Worm (Caenorhabditis elegans) whole organism, L3 larva: ENCODE measurements around the gene col-148.

Source experiments
- R02D3.7 ChIP-seq: fragments of 150-350 bp; optimal IDR thresholded peaks from 2 replicates; lab custom pipeline; 2014; ENCODE audit warnings: missing biosample characterization, missing genetic modification characterization
- ZK546.5 ChIP-seq: sonication (generic microtip); optimal IDR thresholded peaks from 2 replicates; lab custom pipeline; 2017; ENCODE audit warnings: missing biosample characterization, missing genetic modification characterization
- aly-2 ChIP-seq: fragments of 150-350 bp; optimal IDR thresholded peaks from 2 replicates; lab custom pipeline; 2014; ENCODE audit warnings: missing biosample characterization, missing genetic modification characterization
- ama-1 ChIP-seq: fragments of 150-350 bp; optimal IDR thresholded peaks from 2 replicates; lab custom pipeline; 2018
- ceh-16 ChIP-seq: sonication (generic microtip); optimal IDR thresholded peaks from 2 replicates; lab custom pipeline; 2017; ENCODE audit warnings: missing biosample characterization, missing genetic modification characterization
- ceh-28 ChIP-seq: fragments of 150-350 bp; optimal IDR thresholded peaks from 2 replicates; lab custom pipeline; 2014; ENCODE audit warnings: missing biosample characterization, missing genetic modification reagents, missing genetic modification characterization
- ceh-82 ChIP-seq: fragments of 150-350 bp; optimal IDR thresholded peaks from 2 replicates; lab custom pipeline; 2014; ENCODE audit warnings: missing biosample characterization, missing genetic modification characterization
- ceh-9 ChIP-seq: sonication (generic microtip); optimal IDR thresholded peaks from 2 replicates; lab custom pipeline; 2018; ENCODE audit warnings: missing biosample characterization, missing genetic modification characterization
- egl-27 ChIP-seq: sonication (generic microtip); optimal IDR thresholded peaks from 4 replicates; lab custom pipeline; 2017; ENCODE audit warnings: missing biosample characterization, missing genetic modification reagents, missing genetic modification characterization
- egl-5 ChIP-seq: fragments of 150-350 bp; optimal IDR thresholded peaks from 2 replicates; lab custom pipeline; 2017; ENCODE audit warnings: missing biosample characterization, missing genetic modification reagents, missing genetic modification characterization, inconsistent platforms
- elt-1 ChIP-seq: fragments of 150-350 bp; optimal IDR thresholded peaks from 2 replicates; lab custom pipeline; 2014; ENCODE audit warnings: missing biosample characterization, missing genetic modification characterization
- elt-2 ChIP-seq: sonication (generic microtip); optimal IDR thresholded peaks from 2 replicates; lab custom pipeline; 2016; ENCODE audit warnings: missing genetic modification reagents, mild to moderate bottlenecking, missing genetic modification characterization, missing compliant biosample characterization
- elt-3 ChIP-seq, 3 experiments: fragments of 150-350 bp in 1 of 3; sonication (generic microtip) in 2 of 3; optimal IDR thresholded peaks; 2 replicates in 2 of 3; 4 replicates in 1 of 3; lab custom pipeline; 2014 to 2017; ENCODE audit warnings: missing biosample characterization in 3 of 3, missing genetic modification characterization in 3 of 3
- eor-1 ChIP-seq, 2 experiments: fragments of 150-350 bp; optimal IDR thresholded peaks; 2 replicates each; lab custom pipeline; 2014 to 2018; ENCODE audit warnings: missing biosample characterization in 2 of 2, missing genetic modification characterization in 2 of 2
- fkh-10 ChIP-seq: sonication (generic microtip); optimal IDR thresholded peaks from 2 replicates; lab custom pipeline; 2017; ENCODE audit warnings: missing biosample characterization, missing genetic modification reagents, missing genetic modification characterization
- fkh-2 ChIP-seq: fragments of 150-350 bp; optimal IDR thresholded peaks from 2 replicates; lab custom pipeline; 2014; ENCODE audit warnings: missing biosample characterization, missing genetic modification reagents, missing genetic modification characterization
- fos-1 ChIP-seq: fragments of 150-350 bp; optimal IDR thresholded peaks from 2 replicates; lab custom pipeline; 2014; ENCODE audit warnings: missing biosample characterization, missing genetic modification characterization
- hmg-11 ChIP-seq: sonication (generic microtip); optimal IDR thresholded peaks from 2 replicates; lab custom pipeline; 2016; ENCODE audit warnings: missing genetic modification characterization, missing compliant biosample characterization
- jun-1 ChIP-seq: fragments of 150-350 bp; optimal IDR thresholded peaks from 2 replicates; lab custom pipeline; 2014; ENCODE audit warnings: missing biosample characterization, missing genetic modification reagents, missing genetic modification characterization
- lin-15B ChIP-seq: fragments of 150-350 bp; optimal IDR thresholded peaks from 2 replicates; lab custom pipeline; 2014; ENCODE audit warnings: missing biosample characterization, missing genetic modification characterization
- lin-39 ChIP-seq: fragments of 150-350 bp; optimal IDR thresholded peaks from 2 replicates; lab custom pipeline; 2018; ENCODE audit warnings: missing biosample characterization, missing genetic modification reagents, missing genetic modification characterization
- lsy-12 ChIP-seq: sonication (generic microtip); optimal IDR thresholded peaks from 2 replicates; lab custom pipeline; 2016; ENCODE audit warnings: mild to moderate bottlenecking, missing genetic modification characterization, missing compliant biosample characterization
- mdl-1 ChIP-seq: fragments of 150-350 bp; optimal IDR thresholded peaks from 2 replicates; lab custom pipeline; 2014; ENCODE audit warnings: missing biosample characterization, missing genetic modification characterization
- mml-1 ChIP-seq: fragments of 150-350 bp; sonication (generic microtip); optimal IDR thresholded peaks from 3 replicates; lab custom pipeline; 2014; ENCODE audit warnings: missing biosample characterization, missing genetic modification characterization
- nfya-1 ChIP-seq: sonication (generic microtip); optimal IDR thresholded peaks from 2 replicates; lab custom pipeline; 2017; ENCODE audit warnings: missing genetic modification characterization, mild to moderate bottlenecking, missing compliant biosample characterization, antibody characterized with exemption, moderate library complexity; ENCODE audit not compliant: insufficient read depth
- nhr-11 ChIP-seq: fragments of 150-350 bp; optimal IDR thresholded peaks from 2 replicates; lab custom pipeline; 2014; ENCODE audit warnings: missing biosample characterization, missing genetic modification characterization
- nhr-23 ChIP-seq: fragments of 150-350 bp; optimal IDR thresholded peaks from 2 replicates; lab custom pipeline; 2014; ENCODE audit warnings: missing biosample characterization, missing genetic modification reagents, missing genetic modification characterization
- nhr-237 ChIP-seq: fragments of 150-350 bp; optimal IDR thresholded peaks from 2 replicates; lab custom pipeline; 2014; ENCODE audit warnings: missing biosample characterization, missing genetic modification characterization
- nhr-25 ChIP-seq: sonication (generic microtip); optimal IDR thresholded peaks from 2 replicates; lab custom pipeline; 2017; ENCODE audit warnings: missing biosample characterization, missing genetic modification characterization
- nhr-28 ChIP-seq: fragments of 150-350 bp; optimal IDR thresholded peaks from 2 replicates; lab custom pipeline; 2014; ENCODE audit warnings: missing biosample characterization, missing genetic modification characterization
- nhr-43 ChIP-seq: sonication (generic microtip); optimal IDR thresholded peaks from 2 replicates; lab custom pipeline; 2016; ENCODE audit warnings: mild to moderate bottlenecking, missing genetic modification characterization, missing compliant biosample characterization; ENCODE audit not compliant: poor library complexity, severe bottlenecking
- nhr-67 ChIP-seq: fragments of 150-350 bp; optimal IDR thresholded peaks from 2 replicates; lab custom pipeline; 2014; ENCODE audit warnings: missing biosample characterization, missing genetic modification characterization
- nhr-76 ChIP-seq: fragments of 150-350 bp; sonication (generic microtip); optimal IDR thresholded peaks from 5 replicates; lab custom pipeline; 2014; ENCODE audit warnings: missing biosample characterization, missing genetic modification characterization
- nhr-77 ChIP-seq: fragments of 150-350 bp; optimal IDR thresholded peaks from 2 replicates; lab custom pipeline; 2014; ENCODE audit warnings: missing biosample characterization, missing genetic modification characterization
- pha-4 ChIP-seq: fragments of 150-350 bp; optimal IDR thresholded peaks from 2 replicates; lab custom pipeline; 2014; ENCODE audit warnings: missing biosample characterization, missing genetic modification reagents, missing genetic modification characterization
- pqm-1 ChIP-seq: fragments of 150-350 bp; optimal IDR thresholded peaks from 2 replicates; lab custom pipeline; 2017; ENCODE audit warnings: missing biosample characterization, missing genetic modification characterization, inconsistent platforms
- sea-2 ChIP-seq: fragments of 150-350 bp; sonication (generic microtip); optimal IDR thresholded peaks from 4 replicates; lab custom pipeline; 2014; ENCODE audit warnings: missing biosample characterization, missing genetic modification reagents, missing genetic modification characterization
- skn-1 ChIP-seq: fragments of 150-350 bp; optimal IDR thresholded peaks from 2 replicates; lab custom pipeline; 2014; ENCODE audit warnings: missing biosample characterization, missing genetic modification characterization
- snpc-4 ChIP-seq: fragments of 150-350 bp; optimal IDR thresholded peaks from 2 replicates; lab custom pipeline; 2014; ENCODE audit warnings: missing biosample characterization, missing genetic modification characterization
- tbx-2 ChIP-seq: sonication (generic microtip); optimal IDR thresholded peaks from 2 replicates; lab custom pipeline; 2016; ENCODE audit warnings: mild to moderate bottlenecking, missing genetic modification characterization, missing compliant biosample characterization
- unc-39 ChIP-seq: sonication (generic microtip); optimal IDR thresholded peaks from 4 replicates; lab custom pipeline; 2017; ENCODE audit warnings: missing biosample characterization, missing genetic modification characterization
- ztf-11 ChIP-seq: fragments of 150-350 bp; optimal IDR thresholded peaks from 2 replicates; lab custom pipeline; 2014; ENCODE audit warnings: missing biosample characterization, missing genetic modification characterization

col-148 gene

DNA sequence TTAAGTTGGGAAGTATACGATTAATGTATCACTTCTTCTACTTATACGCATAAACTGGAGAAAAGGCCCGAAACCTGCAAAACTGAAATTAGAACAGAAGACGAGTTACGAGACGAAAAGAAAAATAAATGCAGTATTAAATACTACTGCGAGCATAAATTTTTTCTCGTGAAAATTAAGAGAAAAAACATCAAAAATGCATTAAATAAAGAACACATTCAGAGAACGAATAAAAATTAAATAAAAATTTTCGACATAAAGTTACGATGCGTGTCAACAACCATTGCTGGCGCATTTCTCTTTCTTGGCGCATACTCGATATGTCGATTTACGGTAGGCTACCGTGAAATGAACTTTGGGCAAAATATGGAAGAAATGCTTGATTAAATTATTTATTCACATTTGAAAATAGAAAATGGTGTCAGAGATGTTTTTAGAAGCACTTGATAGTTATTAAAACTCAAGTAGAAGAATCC, 36.7 kb upstream of the col-148 start, which contains the start of the genes ZK856.19 and ZK856.11:
TSS of gene ZK856.19 (minus strand) at position 51 of the 476 bp plus-strand sequence.
TSS of gene ZK856.11 (minus strand) at position 76 of the 476 bp plus-strand sequence.
- TF ChIP-seq pqm-1 (tag; lab: Kevin White, UChicago) = peak; percentile 30
- TF ChIP-seq nhr-77 (tag; lab: Kevin White, UChicago) = no peak
- TF ChIP-seq elt-1 (tag; lab: Kevin White, UChicago) = no peak
- peak; percentile 43 for TF ChIP-seq elt-2 (tag; lab: Kevin White, UChicago)
- TF ChIP-seq egl-27 (tag; lab: Kevin White, UChicago) = no peak
- no peak for TF ChIP-seq lin-39 (tag; lab: Kevin White, UChicago)
- no peak for TF ChIP-seq nhr-25 (tag; lab: Kevin White, UChicago)
- TF ChIP-seq nhr-28 (tag; lab: Kevin White, UChicago) = no peak
- TF ChIP-seq egl-5 (tag; lab: Kevin White, UChicago) = no peak
- TF ChIP-seq snpc-4 (tag; lab: Kevin White, UChicago) = peak; percentile 60
- TF ChIP-seq unc-39 = no peak
- TF ChIP-seq ZK546.5 (tag; lab: Kevin White, UChicago) = no peak
- TF ChIP-seq ceh-28 (tag; lab: Kevin White, UChicago) = peak; percentile 33
- peak; percentile 29 for TF ChIP-seq tbx-2 (tag; lab: Kevin White, UChicago)
- peak; percentile 68 for TF ChIP-seq lsy-12 (tag; lab: Kevin White, UChicago)
- TF ChIP-seq ama-1 (lab: Kevin White, UChicago) = no peak
- TF ChIP-seq ceh-82 (tag; lab: Kevin White, UChicago) = no peak
- no peak for TF ChIP-seq sea-2 (GFP tag; lab: Kevin White, UChicago)
- TF ChIP-seq jun-1 (tag; lab: Kevin White, UChicago) = peak; percentile 39
- peak; percentile 92 for TF ChIP-seq lin-15B (tag; lab: Kevin White, UChicago)
- TF ChIP-seq ceh-16 (tag; lab: Kevin White, UChicago) = no peak
- TF ChIP-seq fos-1 (tag; lab: Kevin White, UChicago) = no peak
- no peak for TF ChIP-seq fkh-2 (tag; lab: Kevin White, UChicago)
- no peak for TF ChIP-seq mml-1
- no peak for TF ChIP-seq skn-1
- TF ChIP-seq ztf-11 (tag; lab: Kevin White, UChicago) = no peak
- no peak for TF ChIP-seq eor-1 (tag; optimal IDR thresholded peaks at IDR 0.05; lab: Kevin White, UChicago)
- peak; percentile 88 for TF ChIP-seq pha-4 (tag; lab: Kevin White, UChicago)
- peak; percentile 68 for TF ChIP-seq nhr-23 (tag; lab: Kevin White, UChicago)
- no peak for TF ChIP-seq nhr-67 (tag; lab: Kevin White, UChicago)
- TF ChIP-seq nhr-43 (tag; lab: Kevin White, UChicago) = peak; percentile 59
- TF ChIP-seq hmg-11 (tag; lab: Kevin White, UChicago) = peak; percentile 28
- TF ChIP-seq elt-3 (tag; optimal IDR thresholded peaks at IDR 0.05; lab: Kevin White, UChicago) = no peak
- TF ChIP-seq mdl-1 (tag; lab: Kevin White, UChicago) = no peak
- no peak for TF ChIP-seq nhr-237 (tag; lab: Kevin White, UChicago)
- TF ChIP-seq nhr-76 = no peak
- peak; percentile 86 for TF ChIP-seq R02D3.7 (tag; lab: Kevin White, UChicago)
- no peak for TF ChIP-seq ceh-9
- peak; percentile 28 for TF ChIP-seq fkh-10
- TF ChIP-seq aly-2 (tag; lab: Kevin White, UChicago) = no peak
- TF ChIP-seq nhr-11 (tag; lab: Kevin White, UChicago) = no peak
- TF ChIP-seq nfya-1 (tag; lab: Kevin White, UChicago) = peak; percentile 61

DNA sequence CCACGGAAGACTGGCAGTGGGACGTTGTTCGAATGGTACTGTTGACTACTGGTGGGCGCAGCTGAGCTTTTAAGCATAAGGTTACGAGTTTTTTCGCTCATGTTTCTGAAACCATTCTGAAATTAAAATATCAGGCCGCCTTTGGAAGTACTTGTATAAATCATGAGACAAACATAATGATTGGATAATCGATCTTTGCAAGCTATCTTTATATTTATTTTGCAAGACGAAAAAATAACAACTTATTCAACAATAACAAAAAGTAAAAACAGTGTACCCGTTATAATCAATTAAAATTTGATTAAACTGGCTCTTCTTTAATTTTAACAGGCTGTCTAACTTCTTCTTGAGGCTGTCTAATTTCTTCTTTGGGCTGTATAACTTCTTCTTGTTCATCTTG, 36.1 kb upstream of the col-148 start, which contains the start of gene ZK856.16:
TSS of gene ZK856.16 (minus strand) at position 101 of the 400 bp plus-strand sequence.
- TF ChIP-seq egl-27 (tag; lab: Kevin White, UChicago) (no peak), nhr-67 (tag; lab: Kevin White, UChicago) (no peak), nhr-76 (no peak), ZK546.5 (tag; lab: Kevin White, UChicago) (no peak), lin-15B (tag; lab: Kevin White, UChicago) (no peak), fkh-2 (tag; lab: Kevin White, UChicago) (no peak), mml-1 (no peak), jun-1 (tag; lab: Kevin White, UChicago) (no peak), pqm-1 (tag; lab: Kevin White, UChicago) (no peak), unc-39 (no peak), nhr-28 (tag; lab: Kevin White, UChicago) (no peak), lsy-12 (tag; lab: Kevin White, UChicago) (no peak), lin-39 (tag; lab: Kevin White, UChicago) (no peak), nhr-237 (tag; lab: Kevin White, UChicago) (no peak), skn-1 (no peak), nfya-1 (tag; lab: Kevin White, UChicago) (no peak), nhr-23 (tag; lab: Kevin White, UChicago) (no peak), ceh-16 (tag; lab: Kevin White, UChicago) (no peak), egl-5 (tag; lab: Kevin White, UChicago) (no peak)
